Fruit fly (Drosophila melanogaster) whole organism: ENCODE measurements around the gene Cat.

Experiments used
- CG8478 ChIP-seq: fragments of >200 bp; optimal IDR thresholded peaks from 2 replicates; lab custom pipeline; 2018; ENCODE audit warnings: inconsistent platforms
- Dll ChIP-seq: fragments of >200 bp; optimal IDR thresholded peaks from 2 replicates; lab custom pipeline; 2017
- pan ChIP-seq: fragments of >200 bp; optimal IDR thresholded peaks from 2 replicates; lab custom pipeline; 2017
- psq ChIP-seq: fragments of >200 bp; optimal IDR thresholded peaks from 2 replicates; lab custom pipeline; 2017

DNA sequence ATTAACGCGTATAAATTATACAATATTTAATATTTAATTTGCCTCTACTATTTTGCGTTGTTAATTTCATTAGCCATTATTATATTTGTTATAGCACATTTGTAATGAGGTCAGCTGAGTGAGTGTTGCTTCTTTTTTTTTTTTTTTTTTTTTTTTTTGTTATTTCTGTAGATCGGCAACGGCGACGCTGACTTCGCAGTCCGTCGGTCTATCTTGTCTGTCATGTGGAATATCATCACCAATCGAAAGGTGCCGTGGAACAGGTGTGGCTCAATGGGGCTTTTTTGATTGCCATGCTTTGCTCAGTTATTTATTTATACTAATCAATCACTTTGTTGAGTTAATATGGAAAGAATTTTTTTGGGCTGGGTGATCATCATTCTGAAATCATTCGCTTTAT, 39.8 kb upstream of the Cat start:
- TF ChIP-seq CG8478 = no peak
- no peak for TF ChIP-seq pan
- no peak for TF ChIP-seq Dll (lab: Kevin White, UChicago)
- TF ChIP-seq psq = no peak
